Fruit fly (Drosophila melanogaster): Measurements from ENCODE around the gene CG14829.

The CG14829 gene

DNA sequence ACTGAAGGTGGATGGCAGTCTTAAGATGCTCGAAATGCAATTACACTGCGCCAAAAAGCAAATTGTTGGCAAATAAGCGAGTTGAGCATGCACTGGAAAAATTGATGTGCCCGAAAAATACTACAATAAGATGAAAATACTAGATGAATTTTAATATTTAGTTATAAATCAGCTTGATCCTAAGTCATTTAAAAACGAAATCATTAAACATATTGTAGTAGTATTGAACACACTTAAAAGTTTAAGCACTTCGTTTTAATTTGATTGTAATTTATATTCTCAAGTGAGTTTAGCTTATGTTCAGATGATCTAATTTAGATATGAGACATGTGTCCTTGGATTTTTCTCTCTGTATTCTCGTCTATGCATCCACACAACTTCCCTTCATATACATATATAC lies 24.5 kb upstream of the CG14829 start (continued):
- TF ChIP-seq Abd-B (GFP tag; optimal IDR thresholded peaks at IDR 0.05) = peak; percentile 15
- no peak for TF ChIP-seq grau (tag; optimal IDR thresholded peaks at IDR 0.05)
- no peak for TF ChIP-seq CG1792 (GFP tag; optimal IDR thresholded peaks at IDR 0.05)
- TF ChIP-seq hkb (optimal IDR thresholded peaks at IDR 0.05) = no peak
- no peak; the same call in 1 of the 2 replicates for TF ChIP-seq hkb (GFP tag; IDR thresholded peaks at IDR 0.05)
- no peak for TF ChIP-seq CG15696 (tag; optimal IDR thresholded peaks at IDR 0.05)
- TF ChIP-seq CG11695 (GFP tag; IDR thresholded peaks at IDR 0.05) = 0 out of 3 replicates have a peak, but pooled peaks have one; percentile 7
- TF ChIP-seq kay (GFP tag; optimal IDR thresholded peaks at IDR 0.05) = no peak
- TF ChIP-seq disco-r (GFP tag; optimal IDR thresholded peaks at IDR 0.05) = no peak
- TF ChIP-seq CG15011 (GFP tag; optimal IDR thresholded peaks at IDR 0.05) = peak; percentile 12
- TF ChIP-seq Jarid2 (GFP tag; optimal IDR thresholded peaks at IDR 0.05) = no peak
- no peak for TF ChIP-seq crc (GFP tag; optimal IDR thresholded peaks at IDR 0.05)
- TF ChIP-seq gfzf (GFP tag; optimal IDR thresholded peaks at IDR 0.05) = no peak
- TF ChIP-seq tgo (GFP tag; IDR thresholded peaks at IDR 0.05) = no peak
- no peak for TF ChIP-seq bigmax (GFP tag; optimal IDR thresholded peaks at IDR 0.05)
- no peak for TF ChIP-seq Bdp1 (GFP tag; optimal IDR thresholded peaks at IDR 0.05)
- no peak for TF ChIP-seq sug (tag; optimal IDR thresholded peaks at IDR 0.05)

DNA sequence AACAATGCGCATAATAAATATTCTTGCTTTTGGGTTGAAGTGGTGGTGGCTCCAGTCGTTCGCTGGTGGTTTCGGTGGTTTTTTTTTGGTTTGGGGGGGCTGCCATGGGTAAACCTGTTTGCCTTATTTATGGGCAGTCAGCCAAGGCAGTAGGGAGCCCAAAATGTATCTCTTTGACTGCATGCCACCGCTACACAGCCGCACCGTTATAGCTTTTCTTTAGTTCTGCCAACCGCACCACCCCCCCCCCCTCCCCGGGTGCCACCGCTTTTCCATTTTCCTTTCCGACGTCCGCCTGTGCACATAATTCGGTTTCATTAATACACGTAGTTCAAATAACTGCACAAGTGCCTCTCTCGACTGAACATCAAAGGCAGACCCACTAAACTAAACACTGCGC lies 20.3 kb upstream of the CG14829 start:
- TF ChIP-seq CG11456 (GFP tag; IDR thresholded peaks at IDR 0.05) (0 out of 3 replicates have a peak, but pooled peaks have one; percentile 53), kni (GFP tag; optimal IDR thresholded peaks at IDR 0.05) (peak; percentile 49), Ets65A (GFP tag) (no peak), CG4328 (GFP tag; optimal IDR thresholded peaks at IDR 0.05) (no peak), Hr39 (optimal IDR thresholded peaks at IDR 0.05) (peak; percentile 80), Med (GFP tag) (peak; percentile 13), sd (tag; optimal IDR thresholded peaks at IDR 0.05) (peak; percentile 12), ERR (GFP tag; optimal IDR thresholded peaks at IDR 0.05) (no peak), salm (tag; optimal IDR thresholded peaks at IDR 0.05) (no peak), CG14014 (GFP tag; IDR thresholded peaks at IDR 0.05) (no peak), CG6791 (GFP tag; IDR thresholded peaks at IDR 0.05; ENCODE audit: partially characterized antibody) (0 out of 3 replicates have a peak, but pooled peaks have one; percentile 15), crol (GFP tag; IDR thresholded peaks at IDR 0.05) (peak; percentile 82), chinmo (GFP tag; IDR thresholded peaks at IDR 0.05; ENCODE audit: partially characterized antibody) (0 out of 4 replicates have a peak, but pooled peaks have one; percentile 38), bigmax (GFP tag; optimal IDR thresholded peaks at IDR 0.05) (no peak), Abd-B (GFP tag; optimal IDR thresholded peaks at IDR 0.05) (peak; percentile 3), CG31224 (GFP tag; IDR thresholded peaks at IDR 0.05) (peak; percentile 51), prd (optimal IDR thresholded peaks at IDR 0.05) (no peak), prd (GFP tag; IDR thresholded peaks at IDR 0.05) (no peak), CG15601 (tag; optimal IDR thresholded peaks at IDR 0.05) (no peak), Deaf1 (tag; optimal IDR thresholded peaks at IDR 0.05) (no peak), Oli (tag; optimal IDR thresholded peaks at IDR 0.05) (no peak), ci (GFP tag; IDR thresholded peaks at IDR 0.05) (0 out of 3 replicates have a peak, but pooled peaks have one; percentile 20)

DNA sequence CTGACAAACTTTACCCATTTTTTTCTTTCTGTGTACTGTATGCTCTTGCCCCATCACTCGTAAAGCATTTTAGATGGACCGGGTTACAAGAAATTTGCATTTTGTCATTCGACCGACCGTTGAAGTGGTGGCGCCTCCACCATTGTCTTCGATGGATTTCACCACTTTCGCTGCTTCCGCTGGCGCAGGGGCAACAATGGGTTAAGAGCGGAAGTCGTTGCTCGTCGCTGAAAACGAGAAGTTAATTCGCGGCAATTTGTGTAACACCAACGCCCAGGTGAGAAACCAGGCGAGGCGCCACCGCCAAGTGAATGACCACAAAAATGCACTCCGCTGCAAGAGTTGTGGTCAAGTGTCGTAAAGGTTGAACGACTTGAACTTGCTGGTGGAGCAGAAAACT lies 16.8 kb upstream of the CG14829 start:
- TF ChIP-seq Blimp-1 (GFP tag; optimal IDR thresholded peaks at IDR 0.05) (peak; percentile 63), sisA (GFP tag; IDR thresholded peaks at IDR 0.05) (peak; percentile 25; the same call in 1 of the 2 replicates), CG32767 (GFP tag; IDR thresholded peaks at IDR 0.05) (no peak), zfh1 (GFP tag; IDR thresholded peaks at IDR 0.05) (no peak), Ets65A (GFP tag) (peak; percentile 53), Camta (GFP tag; optimal IDR thresholded peaks at IDR 0.05) (no peak), prd (optimal IDR thresholded peaks at IDR 0.05) (no peak), prd (GFP tag; IDR thresholded peaks at IDR 0.05) (0 out of 3 replicates have a peak, but pooled peaks have one; percentile 27), sens (GFP tag) (peak; percentile 71)
